Worm (Caenorhabditis elegans) whole organism, L4 larva: Measurements from ENCODE around the gene zip-3.

Experiments used
- ces-1 ChIP-seq: fragments of 150-350 bp; sonication (generic microtip); optimal IDR thresholded peaks from 4 replicates; lab custom pipeline; 2014; ENCODE audit warnings: missing biosample characterization, missing genetic modification reagents, missing genetic modification characterization
- dmd-9 ChIP-seq: fragments of 200-800 bp; sonication (Bioruptor generic); IDR thresholded peaks from 2 replicates; pipeline ENCODE4 v1.3.6; 2022; ENCODE audit warnings: missing genetic modification reagents, missing genetic modification characterization, missing compliant biosample characterization
- egl-27 ChIP-seq: sonication (generic microtip); optimal IDR thresholded peaks from 3 replicates; lab custom pipeline; 2017; ENCODE audit warnings: missing biosample characterization, missing genetic modification reagents, missing genetic modification characterization
- unc-62 ChIP-seq, 3 experiments: fragments of 150-350 bp in 1 of 3; sonication (generic microtip); optimal IDR thresholded peaks in 2 of 3; peaks in 1 of 3; 1 replicate in 1 of 3; 2 replicates in 2 of 3; lab custom pipeline; 2014 to 2017; ENCODE audit warnings: missing biosample characterization in 3 of 3, missing genetic modification characterization in 3 of 3, missing genetic modification reagents in 3 of 3, missing genotype in 1 of 3
- zip-11 ChIP-seq: fragments of 200-800 bp; sonication (Bioruptor generic); IDR thresholded peaks from 2 replicates; pipeline ENCODE4 v1.3.6; 2022; ENCODE audit warnings: missing genetic modification characterization, missing compliant biosample characterization

ce11 chrII:13962319-13962718 lies 5.1 kb upstream of the zip-3 start, which contains the start of gene rpi-1:
- TF ChIP-seq egl-27 (no peak), dmd-9 (GFP tag; lab: Robert Waterston, UW) (no peak), unc-62 (GFP tag; optimal IDR thresholded peaks at IDR 0.05 in 1 of 2; lab: Kevin White, UChicago) (no peak), unc-62 (tag; optimal IDR thresholded peaks at IDR 0.05; lab: Kevin White, UChicago) (no peak), zip-11 (GFP tag; lab: Robert Waterston, UW) (no peak), ces-1 (GFP tag; lab: Kevin White, UChicago) (no peak)
